Fruit fly (Drosophila melanogaster): ENCODE data around the gene Hrb27C.
A peak's percentile ranks its signal among the peaks of the same experiment; 100 is the strongest.

DNA sequence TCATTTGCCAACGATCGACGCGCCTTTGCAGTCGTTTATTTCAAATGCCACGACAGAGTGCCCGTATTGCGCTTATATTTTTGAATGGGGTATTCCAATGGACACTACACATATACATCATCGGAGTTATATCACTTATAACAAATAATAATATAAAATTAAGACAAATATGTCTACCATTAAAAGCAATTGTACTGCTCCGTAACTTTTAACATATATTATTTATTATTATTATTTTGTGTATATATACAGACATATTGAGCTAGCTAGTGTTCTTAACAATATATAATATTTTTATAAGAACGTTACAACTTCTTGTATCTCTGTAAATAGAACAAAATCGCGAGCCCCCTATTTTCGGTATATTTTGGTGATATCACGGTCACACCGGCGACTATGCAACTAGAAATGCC, 43.5 kb downstream of the Hrb27C start, which contains the start of the genes sip2 and Coprox:
- TF ChIP-seq Hr39 (GFP tag; optimal IDR thresholded peaks at IDR 0.05) (no peak), CG6163 (GFP tag; IDR thresholded peaks at IDR 0.05) (peak; percentile 48; the same call in 1 of the 3 replicates), CG9139 (GFP tag; optimal IDR thresholded peaks at IDR 0.05) (no peak), cyc (GFP tag; optimal IDR thresholded peaks at IDR 0.05) (peak; percentile 34), fd59A (GFP tag; optimal IDR thresholded peaks at IDR 0.05) (no peak), ss (GFP tag; optimal IDR thresholded peaks at IDR 0.05) (no peak)
